Fruit fly (Drosophila melanogaster) whole organism, adult: ENCODE results near the gene CG7739.
A peak's percentile ranks its signal among the peaks of the same experiment; 100 is the strongest.

Source experiments
- CG5204 ChIP-seq: fragments of 200-800 bp; sonication (Bioruptor generic); optimal IDR thresholded peaks from 2 replicates; lab custom pipeline; 2016; ENCODE audit warnings: missing biosample characterization, missing genetic modification characterization
- CG7045 ChIP-seq: fragments of 200-800 bp; sonication (Bioruptor generic); optimal IDR thresholded peaks from 2 replicates; lab custom pipeline; 2017; ENCODE audit warnings: missing biosample characterization, mild to moderate bottlenecking, missing genetic modification characterization
- CG7101 ChIP-seq: fragments of 200-800 bp; sonication (Bioruptor generic); optimal IDR thresholded peaks from 2 replicates; lab custom pipeline; 2018; ENCODE audit warnings: missing biosample characterization, mild to moderate bottlenecking, missing genetic modification characterization, moderate library complexity
- cic ChIP-seq: fragments of 200-800 bp; sonication (Bioruptor generic); optimal IDR thresholded peaks from 2 replicates; lab custom pipeline; 2017; ENCODE audit warnings: missing biosample characterization, mild to moderate bottlenecking, missing genetic modification characterization, moderate library complexity
- cnc ChIP-seq, 2 experiments: fragments of >200 bp; optimal IDR thresholded peaks; 2 replicates each; lab custom pipeline; 2017
- kay ChIP-seq: fragments of 200-800 bp; sonication (Bioruptor generic); peaks from one replicate; lab custom pipeline; 2016; ENCODE audit warnings: missing biosample characterization, missing genetic modification characterization, borderline replicate concordance

dm6 chr3L:15523806-15524346, 39.0 kb downstream of the CG7739 start, which contains the start of gene CG7945:
- TF ChIP-seq cic (GFP tag; lab: Kevin White, UChicago) = no peak
- TF ChIP-seq CG5204 (GFP tag; lab: Kevin White, UChicago) = no peak
- no peak for TF ChIP-seq CG7101
- TF ChIP-seq cnc (optimal IDR thresholded peaks at IDR 0.05; lab: Kevin White, UChicago) = no peak
- TF ChIP-seq kay (GFP tag; lab: Kevin White, UChicago) = peak; percentile 8
- TF ChIP-seq CG7045 = no peak
